Worm (Caenorhabditis elegans) whole organism, mixed stage, embryonic: ENCODE results near the gene F08D12.7.

Experiments used
- M03D4.4 ChIP-seq: sonication (generic microtip); optimal IDR thresholded peaks from 2 replicates; lab custom pipeline; 2017; ENCODE audit warnings: mild to moderate bottlenecking, missing genetic modification characterization, missing compliant biosample characterization
- bed-3 ChIP-seq: fragments of 200-800 bp; sonication (Bioruptor generic); optimal IDR thresholded peaks from 3 replicates; lab custom pipeline; 2018; ENCODE audit warnings: mild to moderate bottlenecking, missing genetic modification characterization, moderate library complexity, missing compliant biosample characterization
- blmp-1 ChIP-seq: fragments of 150-350 bp; optimal IDR thresholded peaks from 2 replicates; lab custom pipeline; 2014; ENCODE audit warnings: missing biosample characterization, missing genetic modification characterization
- ceh-39 ChIP-seq: fragments of 150-350 bp; optimal IDR thresholded peaks from 2 replicates; lab custom pipeline; 2014; ENCODE audit warnings: missing biosample characterization, missing genetic modification characterization
- ceh-43 ChIP-seq: fragments of 200-800 bp; sonication (Bioruptor generic); optimal IDR thresholded peaks from 2 replicates; lab custom pipeline; 2018; ENCODE audit warnings: mild to moderate bottlenecking, missing genetic modification characterization, moderate library complexity, missing compliant biosample characterization
- ceh-83 ChIP-seq: fragments of 200-800 bp; sonication (Bioruptor generic); optimal IDR thresholded peaks from 2 replicates; lab custom pipeline; 2018; ENCODE audit warnings: mild to moderate bottlenecking, missing genetic modification characterization, missing compliant biosample characterization
- ces-1 ChIP-seq: fragments of 150-350 bp; optimal IDR thresholded peaks from 2 replicates; lab custom pipeline; 2014; ENCODE audit warnings: missing biosample characterization, missing genetic modification reagents, missing genetic modification characterization
- cnd-1 ChIP-seq: fragments of 200-800 bp; sonication (Bioruptor generic); optimal IDR thresholded peaks from 2 replicates; lab custom pipeline; 2018; ENCODE audit warnings: mild to moderate bottlenecking, missing genetic modification characterization, missing compliant biosample characterization
- drap-1 ChIP-seq: fragments of 200-800 bp; sonication (Bioruptor generic); optimal IDR thresholded peaks from 3 replicates; lab custom pipeline; 2018; ENCODE audit warnings: mild to moderate bottlenecking, missing genetic modification characterization, missing compliant biosample characterization
- elt-1 ChIP-seq: sonication (generic microtip); optimal IDR thresholded peaks from 2 replicates; lab custom pipeline; 2017; ENCODE audit warnings: missing genetic modification characterization, mild to moderate bottlenecking, missing compliant biosample characterization, antibody characterized with exemption, moderate library complexity, borderline replicate concordance; ENCODE audit not compliant: insufficient read depth
- flh-1 ChIP-seq: fragments of 200-800 bp; sonication (Bioruptor generic); optimal IDR thresholded peaks from 2 replicates; lab custom pipeline; 2018; ENCODE audit warnings: mild to moderate bottlenecking, missing genetic modification characterization, moderate library complexity, missing compliant biosample characterization
- ham-2 ChIP-seq: fragments of 200-800 bp; sonication (Bioruptor generic); optimal IDR thresholded peaks from 2 replicates; lab custom pipeline; 2018; ENCODE audit warnings: mild to moderate bottlenecking, missing genetic modification characterization, missing compliant biosample characterization
- hlh-1 ChIP-seq: fragments of 150-350 bp; optimal IDR thresholded peaks from 2 replicates; lab custom pipeline; 2014; ENCODE audit warnings: missing biosample characterization, missing genetic modification reagents, missing genetic modification characterization
- lin-13 ChIP-seq: fragments of 150-350 bp; optimal IDR thresholded peaks from 2 replicates; lab custom pipeline; 2014; ENCODE audit warnings: missing biosample characterization, missing genetic modification characterization
- lin-32 ChIP-seq: fragments of 200-800 bp; sonication (Bioruptor generic); optimal IDR thresholded peaks from 2 replicates; lab custom pipeline; 2018; ENCODE audit warnings: mild to moderate bottlenecking, missing genetic modification characterization, missing compliant biosample characterization
- lsy-2 ChIP-seq: fragments of 150-350 bp; optimal IDR thresholded peaks from 2 replicates; lab custom pipeline; 2014; ENCODE audit warnings: missing biosample characterization, missing genetic modification characterization
- mab-5 ChIP-seq: fragments of 150-350 bp; optimal IDR thresholded peaks from 2 replicates; lab custom pipeline; 2014; ENCODE audit warnings: missing biosample characterization, missing genetic modification characterization
- mep-1 ChIP-seq: fragments of 150-350 bp; optimal IDR thresholded peaks from 2 replicates; lab custom pipeline; 2017; ENCODE audit warnings: missing biosample characterization, missing genetic modification reagents, missing genetic modification characterization, inconsistent platforms
- mls-2 ChIP-seq: sonication (generic microtip); optimal IDR thresholded peaks from 2 replicates; lab custom pipeline; 2016; ENCODE audit warnings: mild to moderate bottlenecking, missing genetic modification characterization, moderate library complexity, missing compliant biosample characterization
- nhr-12 ChIP-seq: fragments of 150-350 bp; optimal IDR thresholded peaks from 2 replicates; lab custom pipeline; 2014; ENCODE audit warnings: missing biosample characterization, missing genetic modification characterization
- nhr-2 ChIP-seq: fragments of 150-350 bp; optimal IDR thresholded peaks from 2 replicates; lab custom pipeline; 2014; ENCODE audit warnings: missing biosample characterization, missing genetic modification characterization
- nhr-237 ChIP-seq: fragments of 150-350 bp; optimal IDR thresholded peaks from 2 replicates; lab custom pipeline; 2014; ENCODE audit warnings: missing biosample characterization, missing genetic modification characterization
- nhr-76 ChIP-seq: sonication (generic microtip); optimal IDR thresholded peaks from 2 replicates; lab custom pipeline; 2017; ENCODE audit warnings: missing biosample characterization, missing genetic modification characterization
- pha-4 ChIP-seq: fragments of 150-350 bp; optimal IDR thresholded peaks from 2 replicates; lab custom pipeline; 2018; ENCODE audit warnings: missing biosample characterization, missing genetic modification reagents, missing genetic modification characterization
- sem-2 ChIP-seq: fragments of 200-800 bp; sonication (Bioruptor generic); optimal IDR thresholded peaks from 2 replicates; lab custom pipeline; 2018; ENCODE audit warnings: mild to moderate bottlenecking, missing genetic modification characterization, missing compliant biosample characterization
- snpc-4 ChIP-seq: fragments of 150-350 bp; optimal IDR thresholded peaks from 2 replicates; lab custom pipeline; 2014; ENCODE audit warnings: missing biosample characterization, missing genetic modification characterization
- sptf-1 ChIP-seq: sonication (generic microtip); optimal IDR thresholded peaks from 2 replicates; lab custom pipeline; 2017; ENCODE audit warnings: mild to moderate bottlenecking, missing genetic modification characterization, moderate library complexity, missing compliant biosample characterization
- tbx-8 ChIP-seq: fragments of 200-800 bp; sonication (Bioruptor generic); optimal IDR thresholded peaks from 2 replicates; lab custom pipeline; 2018; ENCODE audit warnings: mild to moderate bottlenecking, missing genetic modification characterization, moderate library complexity, missing compliant biosample characterization
- unc-120 ChIP-seq: sonication (generic microtip); optimal IDR thresholded peaks from 2 replicates; lab custom pipeline; 2017; ENCODE audit warnings: missing genetic modification characterization, missing compliant biosample characterization; ENCODE audit not compliant: poor library complexity, severe bottlenecking
- unc-39 ChIP-seq: fragments of 150-350 bp; optimal IDR thresholded peaks from 2 replicates; lab custom pipeline; 2014; ENCODE audit warnings: missing biosample characterization, missing genetic modification characterization
- unc-62 ChIP-seq: fragments of 150-350 bp; optimal IDR thresholded peaks from 2 replicates; lab custom pipeline; 2014; ENCODE audit warnings: missing biosample characterization, missing genetic modification reagents, missing genetic modification characterization
- zip-8 ChIP-seq: fragments of 150-350 bp; optimal IDR thresholded peaks from 2 replicates; lab custom pipeline; 2014; ENCODE audit warnings: missing biosample characterization, missing genetic modification characterization
- ztf-11 ChIP-seq: fragments of 150-350 bp; optimal IDR thresholded peaks from 2 replicates; lab custom pipeline; 2014; ENCODE audit warnings: missing biosample characterization, missing genetic modification characterization

Gene F08D12.7

DNA sequence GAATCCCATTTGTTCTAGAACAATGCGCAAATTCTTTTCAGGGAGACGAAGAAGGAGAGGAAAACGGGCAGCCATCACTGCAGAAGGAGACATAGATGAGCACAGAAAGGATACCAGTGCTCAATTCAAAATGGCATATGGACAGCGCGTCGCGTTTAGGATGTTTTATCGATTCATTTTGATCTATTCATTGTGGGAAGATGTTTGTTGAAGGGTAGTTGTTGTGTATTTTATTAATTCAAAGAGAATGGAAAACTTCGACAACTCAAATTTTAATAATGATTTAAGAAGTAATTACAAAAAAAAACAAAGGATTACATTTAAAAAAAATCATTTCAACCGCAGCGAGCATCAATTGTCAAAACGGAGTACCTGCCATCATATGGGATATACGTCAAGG, 3.2 kb upstream of the F08D12.7 start, which contains the start of gene sdz-10:
Gene sdz-10 (minus strand): TSS at position 101 of the 400 bp plus-strand sequence.
- TF ChIP-seq blmp-1 (tag; lab: Kevin White, UChicago) (no peak), ceh-39 (tag; lab: Kevin White, UChicago) (peak; percentile 18)

DNA sequence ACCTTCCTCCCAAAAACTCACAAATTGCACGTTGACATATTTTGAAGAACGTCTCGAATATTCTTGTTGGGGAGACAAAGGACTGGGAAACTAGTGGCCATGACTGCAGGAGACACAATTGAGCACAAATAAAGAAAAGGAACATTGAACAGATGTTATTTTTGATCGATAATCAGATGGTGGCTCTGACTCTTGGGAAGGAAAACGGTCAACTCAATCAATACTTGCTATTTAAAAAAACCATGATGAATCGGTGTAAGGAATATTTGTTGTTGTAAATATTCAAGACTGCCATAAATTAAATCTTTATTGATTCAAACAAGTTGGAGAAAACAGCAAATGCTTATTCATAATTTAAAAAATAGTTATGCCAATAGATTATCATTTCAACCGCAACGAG, 1.9 kb upstream of the F08D12.7 start, which contains the start of gene fbxb-105:
Gene fbxb-105 (minus strand): TSS at position 101 of the 400 bp plus-strand sequence.
- TF ChIP-seq nhr-237 (tag; lab: Kevin White, UChicago) (no peak), M03D4.4 (no peak), nhr-12 (tag; lab: Kevin White, UChicago) (no peak), nhr-2 (no peak), mep-1 (tag; lab: Kevin White, UChicago) (no peak), sptf-1 (tag; lab: Kevin White, UChicago) (no peak), drap-1 (no peak), ceh-83 (GFP tag; lab: Kevin White, UChicago) (no peak), ceh-39 (tag; lab: Kevin White, UChicago) (peak; percentile 38), unc-120 (tag; lab: Kevin White, UChicago) (no peak), ham-2 (GFP tag; lab: Kevin White, UChicago) (no peak), blmp-1 (tag; lab: Kevin White, UChicago) (no peak), cnd-1 (tag; lab: Kevin White, UChicago) (peak; percentile 59)

DNA sequence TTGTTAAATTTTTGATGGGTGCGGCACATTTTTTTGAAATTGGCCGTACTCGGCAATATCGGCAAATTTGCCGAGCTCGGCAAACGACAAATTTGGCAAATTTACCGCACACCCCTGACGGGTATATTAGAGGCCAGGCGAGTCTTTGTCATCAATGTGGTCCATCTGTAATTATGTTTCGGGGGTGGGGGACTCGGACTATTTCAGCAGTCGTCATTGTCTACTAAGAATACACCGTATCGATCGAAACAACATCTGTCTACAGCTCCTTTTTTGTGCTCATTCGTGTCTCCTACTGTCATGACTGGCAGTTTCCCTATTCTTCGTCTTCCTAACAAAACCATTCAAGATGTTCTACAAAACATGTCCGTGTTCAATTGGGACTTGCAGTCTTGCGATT, 2.6 kb downstream of the F08D12.7 start, which contains the start of gene F08D12.15:
Gene F08D12.15 (plus strand): TSS at position 301 of the 400 bp plus-strand sequence.
- TF ChIP-seq nhr-12 (tag; lab: Kevin White, UChicago) (no peak), nhr-237 (tag; lab: Kevin White, UChicago) (no peak), ceh-39 (tag; lab: Kevin White, UChicago) (no peak), flh-1 (GFP tag; lab: Kevin White, UChicago) (no peak), snpc-4 (tag; lab: Kevin White, UChicago) (no peak), zip-8 (no peak), lin-32 (no peak), ces-1 (GFP tag; lab: Kevin White, UChicago) (no peak), unc-39 (tag; lab: Kevin White, UChicago) (no peak), drap-1 (no peak), blmp-1 (tag; lab: Kevin White, UChicago) (no peak)
- TF ChIP-seq, all 35 proteins: peak for 0

DNA sequence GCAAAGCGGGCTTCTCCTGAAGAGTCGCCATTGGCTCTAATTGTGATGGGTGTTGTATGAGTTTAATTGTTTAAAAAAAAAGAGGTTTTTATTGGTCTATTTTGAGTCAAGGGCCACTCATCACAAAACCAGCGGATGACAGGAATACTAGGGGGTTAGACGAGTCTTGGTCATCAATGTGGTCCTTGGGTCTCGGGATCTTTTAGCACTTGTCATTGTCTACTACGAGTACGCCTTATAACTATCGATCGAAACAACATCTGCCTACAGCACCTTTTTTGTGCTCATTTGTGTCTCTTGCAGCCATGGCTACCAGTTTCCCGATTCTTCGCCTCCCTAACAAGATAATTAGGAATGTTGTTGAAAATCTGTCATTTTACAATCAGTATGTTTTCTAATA, 4.3 kb downstream of the F08D12.7 start, which contains the start of gene fbxb-108:
Gene fbxb-108 (plus strand): TSS at position 301 of the 400 bp plus-strand sequence.
- TF ChIP-seq ceh-43 (GFP tag; lab: Kevin White, UChicago) (no peak), unc-39 (tag; lab: Kevin White, UChicago) (no peak), drap-1 (no peak), pha-4 (tag; lab: Kevin White, UChicago) (no peak), nhr-76 (tag; lab: Kevin White, UChicago) (no peak), unc-62 (no peak), ceh-39 (tag; lab: Kevin White, UChicago) (no peak), ceh-83 (GFP tag; lab: Kevin White, UChicago) (no peak), mls-2 (tag; lab: Kevin White, UChicago) (no peak), mep-1 (tag; lab: Kevin White, UChicago) (no peak), hlh-1 (no peak), ztf-11 (tag; lab: Kevin White, UChicago) (no peak), ces-1 (GFP tag; lab: Kevin White, UChicago) (no peak), elt-1 (tag; lab: Kevin White, UChicago) (no peak), tbx-8 (GFP tag; lab: Kevin White, UChicago) (no peak), M03D4.4 (no peak), nhr-12 (tag; lab: Kevin White, UChicago) (no peak)

DNA sequence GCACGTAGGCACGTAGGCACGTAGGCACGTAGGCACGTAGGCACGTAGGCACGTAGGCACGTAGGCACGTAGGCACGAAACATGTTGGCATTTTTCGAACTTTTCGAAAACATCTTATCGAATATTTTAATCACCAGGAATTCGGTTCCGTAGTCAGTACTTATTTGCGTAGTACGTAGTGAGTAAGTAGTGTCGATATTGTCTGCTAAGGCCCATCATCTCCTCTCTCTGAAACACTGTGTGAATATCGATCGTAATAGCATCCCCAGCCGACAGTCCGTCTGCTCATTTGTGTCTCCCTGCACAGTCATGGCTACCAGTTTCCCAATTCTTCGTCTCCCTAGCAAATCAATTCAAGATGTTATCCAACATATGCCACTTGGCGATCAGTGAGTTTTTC, 6.8 kb downstream of the F08D12.7 start, which contains the start of gene fbxb-106:
Gene fbxb-106 (plus strand): TSS at position 301 of the 400 bp plus-strand sequence.
- TF ChIP-seq ceh-39 (tag; lab: Kevin White, UChicago) (no peak), nhr-76 (tag; lab: Kevin White, UChicago) (no peak), snpc-4 (tag; lab: Kevin White, UChicago) (no peak), tbx-8 (GFP tag; lab: Kevin White, UChicago) (no peak), cnd-1 (tag; lab: Kevin White, UChicago) (no peak), drap-1 (no peak), sem-2 (GFP tag; lab: Kevin White, UChicago) (no peak), ceh-83 (GFP tag; lab: Kevin White, UChicago) (no peak), unc-120 (tag; lab: Kevin White, UChicago) (no peak), mls-2 (tag; lab: Kevin White, UChicago) (no peak), bed-3 (no peak), zip-8 (no peak), lin-32 (no peak), elt-1 (tag; lab: Kevin White, UChicago) (no peak), lin-13 (tag; lab: Kevin White, UChicago) (no peak), pha-4 (tag; lab: Kevin White, UChicago) (no peak), lsy-2 (tag; lab: Kevin White, UChicago) (no peak), mab-5 (no peak)
